Worm (Caenorhabditis elegans) whole organism, L4 larva: Measurements from ENCODE around the gene nas-20.

ENCODE experiments used
- F37D6.2 ChIP-seq: sonication (generic microtip); optimal IDR thresholded peaks from 2 replicates; lab custom pipeline; 2016; ENCODE audit warnings: mild to moderate bottlenecking, missing genetic modification characterization, missing compliant biosample characterization
- R02D3.7 ChIP-seq: fragments of 150-350 bp; sonication (generic microtip); optimal IDR thresholded peaks from 3 replicates; lab custom pipeline; 2014; ENCODE audit warnings: missing biosample characterization, missing genetic modification characterization
- Y48G9A.11 ChIP-seq: fragments of 200-800 bp; sonication (Bioruptor generic); IDR thresholded peaks from 2 replicates; pipeline ENCODE4 v1.3.6; 2022; ENCODE audit warnings: missing genetic modification reagents, missing genetic modification characterization, missing compliant biosample characterization
- Y5F2A.4 ChIP-seq: fragments of 200-800 bp; sonication (Bioruptor generic); optimal IDR thresholded peaks from 2 replicates; lab custom pipeline; 2018; ENCODE audit warnings: mild to moderate bottlenecking, missing genetic modification characterization, missing compliant biosample characterization
- Y75B8A.6 ChIP-seq: fragments of 200-800 bp; sonication (Bioruptor generic); IDR thresholded peaks from 2 replicates; pipeline ENCODE4 v1.3.6; 2022; ENCODE audit warnings: missing genetic modification reagents, missing genetic modification characterization, missing compliant biosample characterization
- arid-1 ChIP-seq: fragments of 200-800 bp; sonication (Bioruptor generic); conservative IDR thresholded peaks from 2 replicates; pipeline ENCODE4 v1.3.6; 2022; ENCODE audit warnings: missing genetic modification reagents, missing genetic modification characterization, missing compliant biosample characterization
- attf-4 ChIP-seq: sonication (generic microtip); optimal IDR thresholded peaks from 3 replicates; lab custom pipeline; 2017; ENCODE audit warnings: missing biosample characterization, missing genetic modification characterization
- ceh-20 ChIP-seq: fragments of 200-800 bp; sonication (Bioruptor generic); IDR thresholded peaks from 2 replicates; pipeline ENCODE4 v1.3.6; 2022; ENCODE audit warnings: missing genetic modification reagents, missing genetic modification characterization, missing compliant biosample characterization
- ceh-28 ChIP-seq: fragments of 150-350 bp; optimal IDR thresholded peaks from 2 replicates; lab custom pipeline; 2014; ENCODE audit warnings: missing biosample characterization, missing genetic modification reagents, missing genetic modification characterization
- ces-1 ChIP-seq: fragments of 150-350 bp; sonication (generic microtip); optimal IDR thresholded peaks from 4 replicates; lab custom pipeline; 2014; ENCODE audit warnings: missing biosample characterization, missing genetic modification reagents, missing genetic modification characterization
- daf-16 ChIP-seq, 3 experiments: sonication (generic microtip); optimal IDR thresholded peaks; 2 replicates each; lab custom pipeline; 2016 to 2017; ENCODE audit warnings: missing genetic modification characterization in 3 of 3, missing genetic modification reagents in 3 of 3, mild to moderate bottlenecking in 2 of 3, missing compliant biosample characterization in 2 of 3, missing biosample characterization in 1 of 3, moderate library complexity in 1 of 3
- daf-19 ChIP-seq: fragments of 200-800 bp; sonication (Bioruptor generic); conservative IDR thresholded peaks from 2 replicates; pipeline ENCODE4 v1.3.6; 2022; ENCODE audit warnings: missing genetic modification characterization, missing compliant biosample characterization
- dmd-8 ChIP-seq: fragments of 200-800 bp; sonication (Bioruptor generic); IDR thresholded peaks from 2 replicates; pipeline ENCODE4 v1.3.6; 2022; ENCODE audit warnings: missing genetic modification characterization, missing compliant biosample characterization
- dpl-1 ChIP-seq: fragments of 150-350 bp; optimal IDR thresholded peaks from 2 replicates; lab custom pipeline; 2014; ENCODE audit warnings: missing biosample characterization, missing genetic modification reagents, missing genetic modification characterization
- duxl-1 ChIP-seq: sonication (generic microtip); optimal IDR thresholded peaks from 2 replicates; lab custom pipeline; 2016; ENCODE audit warnings: mild to moderate bottlenecking, missing genetic modification characterization, moderate library complexity, missing compliant biosample characterization; ENCODE audit not compliant: poor library complexity
- dve-1 ChIP-seq: sonication (generic microtip); optimal IDR thresholded peaks from 2 replicates; lab custom pipeline; 2017; ENCODE audit warnings: antibody characterized with exemption, mild to moderate bottlenecking, missing genetic modification characterization, missing compliant biosample characterization; ENCODE audit not compliant: insufficient read depth
- gei-8 ChIP-seq: fragments of 200-800 bp; sonication (Bioruptor generic); optimal IDR thresholded peaks from 2 replicates; lab custom pipeline; 2018; ENCODE audit warnings: mild to moderate bottlenecking, missing genetic modification characterization, missing compliant biosample characterization
- hif-1 ChIP-seq, 2 experiments: sonication (generic microtip); optimal IDR thresholded peaks; 2 replicates each; lab custom pipeline; 2016 to 2017; ENCODE audit warnings: missing compliant biosample characterization in 2 of 2, missing genetic modification characterization in 2 of 2, missing genetic modification reagents in 2 of 2, missing genotype in 2 of 2, mild to moderate bottlenecking in 1 of 2
- hmg-1.1 ChIP-seq: fragments of 200-800 bp; sonication (Bioruptor generic); IDR thresholded peaks from 2 replicates; pipeline ENCODE4 v1.3.6; 2022; ENCODE audit warnings: missing genetic modification reagents, missing genetic modification characterization, missing compliant biosample characterization
- lim-7 ChIP-seq: fragments of 200-800 bp; sonication (Bioruptor generic); IDR thresholded peaks from 2 replicates; pipeline ENCODE4 v1.3.6; 2022; ENCODE audit warnings: missing genetic modification characterization, missing compliant biosample characterization
- lin-1 ChIP-seq: fragments of 200-800 bp; sonication (Bioruptor generic); IDR thresholded peaks from 2 replicates; pipeline ENCODE4 v1.3.6; 2022; ENCODE audit warnings: missing genetic modification reagents, missing genetic modification characterization, missing compliant biosample characterization
- lin-13 ChIP-seq: fragments of 150-350 bp; optimal IDR thresholded peaks from 2 replicates; lab custom pipeline; 2014; ENCODE audit warnings: missing biosample characterization, missing genetic modification reagents, missing genetic modification characterization
- lin-15B ChIP-seq: fragments of 150-350 bp; sonication (generic microtip); optimal IDR thresholded peaks from 3 replicates; lab custom pipeline; 2014; ENCODE audit warnings: missing biosample characterization, missing genetic modification characterization
- lin-29 ChIP-seq: fragments of 200-800 bp; sonication (Bioruptor generic); IDR thresholded peaks from 2 replicates; pipeline ENCODE4 v1.3.6; 2022; ENCODE audit warnings: missing genetic modification reagents, missing genetic modification characterization, missing compliant biosample characterization
- lir-3 ChIP-seq: sonication (generic microtip); optimal IDR thresholded peaks from 2 replicates; lab custom pipeline; 2016; ENCODE audit warnings: mild to moderate bottlenecking, missing genetic modification characterization, missing compliant biosample characterization
- lsy-2 ChIP-seq, 2 experiments: fragments of 150-350 bp in 1 of 2; sonication (generic microtip) in 1 of 2; optimal IDR thresholded peaks; 2 replicates each; lab custom pipeline; 2014 to 2017; ENCODE audit warnings: missing biosample characterization in 2 of 2, missing genetic modification characterization in 2 of 2
- madf-9 ChIP-seq: fragments of 200-800 bp; sonication (Bioruptor generic); conservative IDR thresholded peaks from 2 replicates; pipeline ENCODE4 v1.3.6; 2022; ENCODE audit warnings: missing genetic modification reagents, missing genetic modification characterization, missing compliant biosample characterization
- mdl-1 ChIP-seq, 2 experiments: fragments of 150-350 bp in 1 of 2; sonication (generic microtip) in 1 of 2; optimal IDR thresholded peaks; 2 replicates each; lab custom pipeline; 2014 to 2017; ENCODE audit warnings: missing biosample characterization in 2 of 2, missing genetic modification characterization in 2 of 2
- mdt-29 ChIP-seq: fragments of 200-800 bp; sonication (Bioruptor generic); IDR thresholded peaks from 2 replicates; pipeline ENCODE4 v1.3.6; 2022; ENCODE audit warnings: missing genetic modification reagents, missing genetic modification characterization, missing compliant biosample characterization
- mxl-2 ChIP-seq: fragments of 200-800 bp; sonication (Bioruptor generic); conservative IDR thresholded peaks from 2 replicates; pipeline ENCODE4 v1.3.6; 2022; ENCODE audit warnings: missing genetic modification reagents, missing genetic modification characterization, missing compliant biosample characterization
- nhr-10 ChIP-seq: fragments of 150-350 bp; optimal IDR thresholded peaks from 2 replicates; lab custom pipeline; 2014; ENCODE audit warnings: missing biosample characterization, missing genetic modification characterization
- nhr-102 ChIP-seq: sonication (generic microtip); optimal IDR thresholded peaks from 2 replicates; lab custom pipeline; 2016; ENCODE audit warnings: mild to moderate bottlenecking, missing genetic modification characterization, moderate library complexity, missing compliant biosample characterization
- nhr-11 ChIP-seq: fragments of 150-350 bp; optimal IDR thresholded peaks from 2 replicates; lab custom pipeline; 2014; ENCODE audit warnings: missing biosample characterization, missing genetic modification characterization
- nhr-237 ChIP-seq: sonication (generic microtip); optimal IDR thresholded peaks from 2 replicates; lab custom pipeline; 2017; ENCODE audit warnings: missing biosample characterization, missing genetic modification characterization
- nhr-28 ChIP-seq: fragments of 150-350 bp; optimal IDR thresholded peaks from 2 replicates; lab custom pipeline; 2014; ENCODE audit warnings: missing biosample characterization, missing genetic modification characterization
- nhr-41 ChIP-seq: fragments of 200-800 bp; sonication (Bioruptor generic); IDR thresholded peaks from 2 replicates; pipeline ENCODE4 v1.3.6; 2022; ENCODE audit warnings: missing genetic modification reagents, missing genetic modification characterization, missing compliant biosample characterization
- nhr-6 ChIP-seq: fragments of 150-350 bp; optimal IDR thresholded peaks from 2 replicates; lab custom pipeline; 2014; ENCODE audit warnings: missing biosample characterization, missing genetic modification characterization
- pha-4 ChIP-seq, 2 experiments: fragments of 150-350 bp in 1 of 2; fragments of 200-800 bp in 1 of 2; sonication (Bioruptor generic) in 1 of 2; IDR thresholded peaks in 1 of 2; optimal IDR thresholded peaks in 1 of 2; 2 replicates each; pipeline versions ENCODE4 v1.3.6 to Lab custom; 2014 to 2022; ENCODE audit warnings: missing genetic modification characterization in 2 of 2, missing genetic modification reagents in 2 of 2, missing biosample characterization in 1 of 2, missing compliant biosample characterization in 1 of 2
- php-3 ChIP-seq: fragments of 200-800 bp; sonication (Bioruptor generic); IDR thresholded peaks from 2 replicates; pipeline ENCODE4 v1.3.6; 2022; ENCODE audit warnings: missing genetic modification reagents, missing genetic modification characterization, missing compliant biosample characterization
- rbr-2 ChIP-seq: sonication (generic microtip); optimal IDR thresholded peaks from 2 replicates; lab custom pipeline; 2016; ENCODE audit warnings: missing genotype, missing genetic modification characterization, missing compliant biosample characterization
- saeg-2 ChIP-seq: fragments of 200-800 bp; sonication (Bioruptor generic); IDR thresholded peaks from 2 replicates; pipeline ENCODE4 v1.3.6; 2022; ENCODE audit warnings: missing genetic modification reagents, missing genetic modification characterization, missing compliant biosample characterization
- skn-1 ChIP-seq: fragments of 150-350 bp; optimal IDR thresholded peaks from 2 replicates; lab custom pipeline; 2014; ENCODE audit warnings: missing biosample characterization, missing genetic modification characterization
- spr-1 ChIP-seq: sonication (generic microtip); optimal IDR thresholded peaks from 2 replicates; lab custom pipeline; 2016; ENCODE audit warnings: mild to moderate bottlenecking, missing genetic modification characterization, missing compliant biosample characterization
- spr-3 ChIP-seq: fragments of 200-800 bp; sonication (Bioruptor generic); optimal IDR thresholded peaks from 2 replicates; lab custom pipeline; 2018; ENCODE audit warnings: mild to moderate bottlenecking, missing genetic modification characterization, missing compliant biosample characterization
- tag-97 ChIP-seq: fragments of 200-800 bp; sonication (Bioruptor generic); IDR thresholded peaks from 2 replicates; pipeline ENCODE4 v1.3.6; 2022; ENCODE audit warnings: missing genetic modification characterization, missing compliant biosample characterization
- unc-130 ChIP-seq: sonication (generic microtip); optimal IDR thresholded peaks from 2 replicates; lab custom pipeline; 2016; ENCODE audit warnings: missing genetic modification reagents, missing genetic modification characterization, missing compliant biosample characterization
- unc-39 ChIP-seq: sonication (generic microtip); optimal IDR thresholded peaks from 2 replicates; lab custom pipeline; 2017; ENCODE audit warnings: missing biosample characterization, missing genetic modification characterization
- zag-1 ChIP-seq: fragments of 150-350 bp; optimal IDR thresholded peaks from 2 replicates; lab custom pipeline; 2014; ENCODE audit warnings: missing biosample characterization, missing genetic modification characterization
- zip-2 ChIP-seq: fragments of 150-350 bp; optimal IDR thresholded peaks from 2 replicates; lab custom pipeline; 2014; ENCODE audit warnings: missing biosample characterization, missing genetic modification characterization
- ztf-11 ChIP-seq: fragments of 150-350 bp; optimal IDR thresholded peaks from 2 replicates; lab custom pipeline; 2014; ENCODE audit warnings: missing biosample characterization, missing genetic modification characterization

The nas-20 gene

DNA sequence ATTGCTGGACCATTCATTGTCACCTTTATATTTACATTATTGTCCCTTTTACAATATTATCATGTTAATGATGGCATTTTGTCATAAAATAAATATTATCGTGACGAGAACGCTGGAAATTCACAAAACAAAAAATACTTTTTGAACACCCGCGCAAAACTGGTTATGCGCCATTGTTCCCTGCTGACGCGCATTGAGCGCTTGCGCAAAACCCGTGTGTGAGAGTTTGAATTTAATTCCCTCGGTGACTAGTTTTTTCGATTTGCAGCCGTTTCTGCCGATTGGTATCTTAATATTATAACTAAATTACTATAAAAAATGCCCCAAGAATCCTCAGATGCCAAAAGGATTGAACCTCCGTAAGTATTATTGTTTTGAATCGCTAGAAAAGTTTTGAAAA is 49.3 kb upstream of the nas-20 start, which contains the start of gene pafo-1 (continued):
- peak; percentile 46; the same call in 1 of the 2 replicates for TF ChIP-seq madf-9
- peak; percentile 81 for TF ChIP-seq dve-1 (tag; lab: Kevin White, UChicago)
- TF ChIP-seq nhr-237, result no peak
- TF ChIP-seq nhr-11, result peak; percentile 57
- TF ChIP-seq nhr-10 (tag; lab: Kevin White, UChicago), result no peak
- TF ChIP-seq nhr-6 (tag; lab: Kevin White, UChicago), result peak; percentile 88
- TF ChIP-seq hif-1 (tag; optimal IDR thresholded peaks at IDR 0.05; lab: Kevin White, UChicago), result peak in 1 of 2 experiments; percentile 45
- TF ChIP-seq zag-1 (tag; lab: Kevin White, UChicago), result no peak
- TF ChIP-seq mdt-29, result peak; percentile 82
- TF ChIP-seq spr-3 (GFP tag; lab: Kevin White, UChicago), result peak; percentile 39
- no peak for TF ChIP-seq nhr-41 (GFP tag; lab: Robert Waterston, UW)
- TF ChIP-seq lin-13 (GFP tag; lab: Kevin White, UChicago), result peak; percentile 75
- no peak for TF ChIP-seq ztf-11 (tag; lab: Kevin White, UChicago)
- TF ChIP-seq ceh-28 (tag; lab: Kevin White, UChicago), result no peak
- TF ChIP-seq unc-130, result no peak
- TF ChIP-seq daf-16 (GFP tag; optimal IDR thresholded peaks at IDR 0.05; lab: Kevin White, UChicago), result peak; percentile 32 to 75
- no peak for TF ChIP-seq daf-16 (tag; optimal IDR thresholded peaks at IDR 0.05; lab: Kevin White, UChicago)
- peak; percentile 73 for TF ChIP-seq F37D6.2 (tag; lab: Kevin White, UChicago)
- peak; percentile 80 for TF ChIP-seq rbr-2 (tag; lab: Kevin White, UChicago)
- TF ChIP-seq lin-1 (GFP tag; lab: Robert Waterston, UW), result peak; percentile 50; the same call in 1 of the 2 replicates
- TF ChIP-seq zip-2, result no peak
- peak; percentile 79 for TF ChIP-seq nhr-28 (tag; lab: Kevin White, UChicago)
- peak; percentile 72 for TF ChIP-seq php-3 (GFP tag; lab: Robert Waterston, UW)
- TF ChIP-seq ceh-20 (GFP tag; lab: Robert Waterston, UW), result peak; percentile 82
- TF ChIP-seq lsy-2 (tag; optimal IDR thresholded peaks at IDR 0.05; lab: Kevin White, UChicago), result no peak
- peak; percentile 86 for TF ChIP-seq duxl-1 (tag; lab: Kevin White, UChicago)
- TF ChIP-seq mxl-2 (GFP tag; lab: Robert Waterston, UW), result no peak
- no peak for TF ChIP-seq Y5F2A.4 (GFP tag; lab: Kevin White, UChicago)
- TF ChIP-seq ces-1, result no peak
- TF ChIP-seq unc-39 (tag; lab: Kevin White, UChicago), result no peak
- no peak for TF ChIP-seq lir-3
- TF ChIP-seq dpl-1 (GFP tag; lab: Kevin White, UChicago), result peak; percentile 99
- TF ChIP-seq pha-4 (GFP tag; IDR thresholded peaks at IDR 0.05; lab: Robert Waterston, UW), result no peak
- TF ChIP-seq pha-4 (tag; optimal IDR thresholded peaks at IDR 0.05; lab: Kevin White, UChicago), result no peak
- 0 out of 2 replicates have a peak, but pooled peaks have one; percentile 27 for TF ChIP-seq Y48G9A.11 (GFP tag; lab: Robert Waterston, UW)
- TF ChIP-seq daf-19, result peak; percentile 66; the same call in 1 of the 2 replicates
- TF ChIP-seq saeg-2 (GFP tag; lab: Robert Waterston, UW), result 0 out of 2 replicates have a peak, but pooled peaks have one; percentile 39
- 0 out of 2 replicates have a peak, but pooled peaks have one; percentile 18 for TF ChIP-seq arid-1 (GFP tag; lab: Robert Waterston, UW)
- no peak for TF ChIP-seq skn-1 (tag; lab: Kevin White, UChicago)
- TF ChIP-seq mdl-1 (tag; optimal IDR thresholded peaks at IDR 0.05; lab: Kevin White, UChicago), result peak in 1 of 2 experiments; percentile 52
- no peak for TF ChIP-seq dmd-8 (GFP tag; lab: Robert Waterston, UW)
- TF ChIP-seq attf-4 (tag; lab: Kevin White, UChicago), result no peak
- TF ChIP-seq hmg-1.1 (GFP tag; lab: Robert Waterston, UW), result peak; percentile 81
- peak; percentile 9 for TF ChIP-seq lin-15B (tag; lab: Kevin White, UChicago)
- peak; percentile 67 for TF ChIP-seq spr-1 (tag; lab: Kevin White, UChicago)
- TF ChIP-seq lim-7, result 0 out of 2 replicates have a peak, but pooled peaks have one; percentile 9
- TF ChIP-seq Y75B8A.6, result no peak
- TF ChIP-seq lin-29 (GFP tag; lab: Robert Waterston, UW), result no peak
- peak; percentile 91 for TF ChIP-seq nhr-102 (tag; lab: Kevin White, UChicago)
- TF ChIP-seq gei-8 (GFP tag; lab: Kevin White, UChicago), result no peak
- no peak for TF ChIP-seq R02D3.7 (tag; lab: Kevin White, UChicago)
- TF ChIP-seq tag-97 (GFP tag; lab: Robert Waterston, UW), result no peak
